Worm (Caenorhabditis elegans): ENCODE measurements around the gene ndub-6.

ndub-6 gene

DNA sequence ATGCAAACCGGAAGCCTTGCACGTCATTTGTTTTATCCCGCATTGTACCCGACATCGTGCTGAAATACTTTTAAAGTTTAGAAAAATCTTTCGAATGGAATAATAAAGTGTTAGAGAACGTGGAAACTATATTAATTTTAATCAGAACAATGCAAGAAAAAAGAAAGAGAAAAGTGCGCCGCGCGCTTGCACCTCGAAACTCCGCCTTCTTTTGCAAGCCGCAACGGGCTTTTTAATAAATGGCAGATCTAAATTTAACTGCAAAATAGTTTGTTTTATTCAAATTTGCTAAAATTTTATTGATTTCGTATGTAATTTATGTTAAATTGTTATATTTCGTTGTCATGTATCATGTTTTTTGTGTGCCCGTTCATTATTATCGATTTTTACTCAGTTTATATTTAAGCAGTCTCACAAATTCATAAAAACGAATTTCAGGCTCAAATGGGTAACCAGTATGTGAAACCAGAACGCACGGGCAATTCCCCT, at the start of gene ndub-6, which contains the start of gene acl-3:
Gene ndub-6, plus strand, starts transcription at position 439 of the 489 bp plus-strand sequence.
Gene acl-3, minus strand, starts transcription at position 59 of the 489 bp plus-strand sequence.
- TF ChIP-seq aly-1 (tag; optimal IDR thresholded peaks at IDR 0.05) (no peak), pes-1 (GFP tag; IDR thresholded peaks at IDR 0.05) (no peak), hmg-4 (GFP tag; optimal IDR thresholded peaks at IDR 0.05) (no peak), hmbx-1 (tag; optimal IDR thresholded peaks at IDR 0.05) (no peak), B0310.2 (tag; optimal IDR thresholded peaks at IDR 0.05) (no peak), F13C5.2 (tag; optimal IDR thresholded peaks at IDR 0.05) (no peak), ceh-13 (GFP tag; optimal IDR thresholded peaks at IDR 0.05) (no peak)

DNA sequence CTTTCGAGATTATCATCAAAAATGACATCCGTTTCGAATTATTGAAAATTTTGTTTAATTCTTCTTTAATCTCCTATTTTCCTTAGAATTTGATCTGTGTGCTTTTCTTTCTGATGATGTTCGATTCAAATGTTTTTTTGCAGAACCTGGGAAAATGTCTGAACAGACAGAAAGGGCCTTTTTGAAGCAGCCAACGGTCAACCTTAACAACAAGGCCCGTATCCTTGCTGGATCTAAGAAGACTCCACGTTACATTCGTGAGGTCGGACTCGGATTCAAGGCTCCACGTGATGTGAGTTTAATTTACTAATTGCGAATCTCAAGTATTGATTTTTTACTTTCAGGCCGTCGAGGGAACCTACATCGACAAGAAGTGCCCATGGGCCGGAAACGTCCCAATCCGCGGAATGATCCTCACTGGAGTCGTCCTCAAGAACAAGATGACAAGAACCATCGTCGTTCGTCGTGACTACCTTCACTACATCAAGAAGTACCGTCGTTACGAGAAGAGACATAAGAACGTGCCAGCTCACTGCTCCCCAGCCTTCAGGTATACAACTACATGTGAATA, 49.6 kb upstream of the ndub-6 start, which contains the start of gene rps-11:
Gene rps-11, plus strand, starts transcription at position 144 of the 571 bp plus-strand sequence.
- TF ChIP-seq tra-4 (tag; optimal IDR thresholded peaks at IDR 0.05), result no peak
- no peak for TF ChIP-seq hnd-1 (tag; optimal IDR thresholded peaks at IDR 0.05)
- no peak for TF ChIP-seq sea-1 (GFP tag; conservative IDR thresholded peaks at IDR 0.05)
- TF ChIP-seq pes-1 (GFP tag; IDR thresholded peaks at IDR 0.05), result no peak
- no peak for TF ChIP-seq scrt-1 (GFP tag; IDR thresholded peaks at IDR 0.05)
- TF ChIP-seq ama-1 (optimal IDR thresholded peaks at IDR 0.05), result no peak
- no peak for TF ChIP-seq flt-1 (GFP tag; IDR thresholded peaks at IDR 0.05)

DNA sequence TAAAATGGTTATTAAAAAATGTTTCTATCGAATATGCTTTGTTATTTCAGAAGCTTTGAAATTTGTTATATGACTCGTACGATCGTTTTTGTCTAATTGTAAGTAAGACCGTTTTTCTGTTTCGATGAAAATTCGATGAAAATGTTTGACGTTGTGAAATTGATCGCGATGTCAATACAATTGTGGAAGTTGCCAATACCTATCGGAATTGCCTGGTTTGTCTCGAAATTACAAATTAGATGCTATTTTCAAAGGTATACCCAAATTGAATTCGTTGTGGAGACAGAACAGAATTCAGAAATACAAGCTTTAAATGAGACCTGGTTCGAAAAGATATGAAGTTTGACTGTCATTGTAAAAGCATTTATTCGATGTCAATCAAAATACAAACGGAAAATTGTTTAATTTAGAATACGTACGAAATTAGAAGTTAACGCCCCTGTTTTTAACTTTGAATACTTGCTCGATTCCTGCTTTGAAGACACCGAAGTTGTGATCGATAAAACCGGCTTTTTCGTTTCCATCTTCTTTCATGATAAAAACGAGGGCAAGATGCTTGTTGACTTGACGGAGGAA, 48.9 kb upstream of the ndub-6 start:
- TF ChIP-seq tra-4 (tag; optimal IDR thresholded peaks at IDR 0.05) (no peak), ets-7 (tag; optimal IDR thresholded peaks at IDR 0.05) (no peak), pes-1 (GFP tag; IDR thresholded peaks at IDR 0.05) (no peak), tbx-37 (GFP tag; conservative IDR thresholded peaks at IDR 0.05) (no peak), hmbx-1 (tag; optimal IDR thresholded peaks at IDR 0.05) (no peak), ceh-36 (tag; optimal IDR thresholded peaks at IDR 0.05) (no peak), aly-1 (tag; optimal IDR thresholded peaks at IDR 0.05) (no peak), sea-1 (GFP tag; conservative IDR thresholded peaks at IDR 0.05) (no peak), tbx-11 (GFP tag; IDR thresholded peaks at IDR 0.05) (no peak), ama-1 (optimal IDR thresholded peaks at IDR 0.05) (no peak), flt-1 (GFP tag; IDR thresholded peaks at IDR 0.05) (no peak), hmg-4 (GFP tag; optimal IDR thresholded peaks at IDR 0.05) (no peak)

DNA sequence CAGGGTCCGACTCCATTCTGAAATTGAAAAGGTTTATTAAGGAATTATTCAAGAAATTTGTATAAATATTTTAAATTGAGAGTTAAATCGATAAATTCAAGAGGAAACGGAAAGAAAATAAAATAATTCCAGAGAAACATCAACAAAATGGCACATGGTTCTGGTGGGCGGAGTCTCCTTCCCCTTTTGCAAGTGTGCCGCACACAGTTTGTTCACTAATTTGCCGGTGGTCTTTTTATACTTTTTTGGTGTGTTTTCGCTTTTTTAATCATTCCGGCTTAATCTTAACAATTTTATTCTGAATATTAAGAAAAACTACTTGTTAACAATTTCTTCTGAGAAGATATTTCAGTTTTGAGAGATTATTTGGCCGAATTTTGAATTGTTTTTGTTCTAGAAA, 47.3 kb upstream of the ndub-6 start, which contains the start of the genes ragc-1 and Y24F12A.1:
Gene ragc-1, minus strand, starts transcription at position 25 of the 400 bp plus-strand sequence.
Gene Y24F12A.1, plus strand, starts transcription at position 346 of the 400 bp plus-strand sequence.
- TF ChIP-seq ceh-13 (GFP tag; optimal IDR thresholded peaks at IDR 0.05) (no peak), pes-1 (GFP tag; IDR thresholded peaks at IDR 0.05) (peak; percentile 74), ama-1 (optimal IDR thresholded peaks at IDR 0.05) (no peak), hmg-4 (GFP tag; optimal IDR thresholded peaks at IDR 0.05) (no peak), tbx-37 (GFP tag; conservative IDR thresholded peaks at IDR 0.05) (0 out of 2 replicates have a peak, but pooled peaks have one; percentile 29), sea-1 (GFP tag; conservative IDR thresholded peaks at IDR 0.05) (0 out of 2 replicates have a peak, but pooled peaks have one; percentile 57), hmbx-1 (tag; optimal IDR thresholded peaks at IDR 0.05) (no peak), aly-1 (tag; optimal IDR thresholded peaks at IDR 0.05) (no peak), flt-1 (GFP tag; IDR thresholded peaks at IDR 0.05) (peak; percentile 33; the same call in 1 of the 2 replicates), tbx-11 (GFP tag; IDR thresholded peaks at IDR 0.05) (no peak), scrt-1 (GFP tag; IDR thresholded peaks at IDR 0.05) (0 out of 2 replicates have a peak, but pooled peaks have one; percentile 37), B0310.2 (tag; optimal IDR thresholded peaks at IDR 0.05) (no peak), ceh-36 (tag; optimal IDR thresholded peaks at IDR 0.05) (peak; percentile 62), hnd-1 (tag; optimal IDR thresholded peaks at IDR 0.05) (no peak), F13C5.2 (tag; optimal IDR thresholded peaks at IDR 0.05) (peak; percentile 16), ets-7 (tag; optimal IDR thresholded peaks at IDR 0.05) (no peak), tra-4 (tag; optimal IDR thresholded peaks at IDR 0.05) (no peak)

DNA sequence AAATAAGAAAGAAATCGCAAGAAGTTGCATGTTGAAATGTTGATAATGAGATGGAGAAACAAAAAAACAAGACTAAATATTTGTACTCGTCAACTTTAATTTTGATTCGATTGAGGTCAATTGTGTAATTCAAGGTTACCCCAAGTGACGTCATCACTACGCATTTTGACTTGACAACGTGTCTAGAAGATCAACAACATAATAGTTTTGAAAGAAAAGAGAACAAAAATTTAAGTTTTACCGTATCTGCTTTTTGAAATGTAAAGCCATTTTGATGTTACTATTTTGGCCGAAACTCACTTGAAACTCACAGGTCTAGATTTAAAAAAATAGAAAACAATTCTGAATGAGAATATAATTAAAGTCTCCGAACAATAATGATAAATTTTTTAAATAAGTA, 31.3 kb upstream of the ndub-6 start, which contains the start of gene dsl-5:
Gene dsl-5, minus strand, starts transcription at position 101 of the 400 bp plus-strand sequence.
- TF ChIP-seq hmbx-1 (tag; optimal IDR thresholded peaks at IDR 0.05) (no peak), ama-1 (optimal IDR thresholded peaks at IDR 0.05) (no peak), B0310.2 (tag; optimal IDR thresholded peaks at IDR 0.05) (no peak), aly-1 (tag; optimal IDR thresholded peaks at IDR 0.05) (no peak), F13C5.2 (tag; optimal IDR thresholded peaks at IDR 0.05) (no peak), ets-7 (tag; optimal IDR thresholded peaks at IDR 0.05) (no peak), ceh-13 (GFP tag; optimal IDR thresholded peaks at IDR 0.05) (no peak), sea-1 (GFP tag; conservative IDR thresholded peaks at IDR 0.05) (no peak), pes-1 (GFP tag; IDR thresholded peaks at IDR 0.05) (no peak), tra-4 (tag; optimal IDR thresholded peaks at IDR 0.05) (no peak), tbx-37 (GFP tag; conservative IDR thresholded peaks at IDR 0.05) (no peak), hmg-4 (GFP tag; optimal IDR thresholded peaks at IDR 0.05) (no peak), scrt-1 (GFP tag; IDR thresholded peaks at IDR 0.05) (no peak), ceh-36 (tag; optimal IDR thresholded peaks at IDR 0.05) (no peak), hnd-1 (tag; optimal IDR thresholded peaks at IDR 0.05) (no peak), tbx-11 (GFP tag; IDR thresholded peaks at IDR 0.05) (no peak), flt-1 (GFP tag; IDR thresholded peaks at IDR 0.05) (no peak)

DNA sequence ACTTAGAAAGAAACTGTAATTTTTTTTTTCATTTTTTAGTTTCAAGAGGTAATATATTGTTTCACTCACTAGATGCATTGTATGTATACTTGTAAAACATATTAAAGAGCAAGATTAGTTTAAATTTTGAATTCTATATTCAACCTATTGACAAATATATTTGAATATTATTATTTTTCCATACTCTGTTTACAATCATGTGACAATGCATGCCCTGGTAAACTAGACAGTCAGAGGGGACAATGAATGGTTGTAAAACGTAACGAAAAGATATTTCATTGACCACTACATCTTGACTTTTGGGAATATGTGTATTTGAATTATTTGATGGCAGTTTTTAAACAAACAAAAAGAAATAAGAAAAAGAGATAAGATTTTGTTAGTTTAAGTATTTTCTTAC, 29.9 kb upstream of the ndub-6 start:
- no peak for TF ChIP-seq tbx-37 (GFP tag; conservative IDR thresholded peaks at IDR 0.05)
- no peak for TF ChIP-seq pes-1 (GFP tag; IDR thresholded peaks at IDR 0.05)
- TF ChIP-seq ceh-13 (GFP tag; optimal IDR thresholded peaks at IDR 0.05), result no peak
- no peak for TF ChIP-seq hnd-1 (tag; optimal IDR thresholded peaks at IDR 0.05)
- no peak for TF ChIP-seq aly-1 (tag; optimal IDR thresholded peaks at IDR 0.05)
- TF ChIP-seq ceh-36 (tag; optimal IDR thresholded peaks at IDR 0.05), result no peak
- no peak for TF ChIP-seq hmg-4 (GFP tag; optimal IDR thresholded peaks at IDR 0.05)
- no peak for TF ChIP-seq F13C5.2 (tag; optimal IDR thresholded peaks at IDR 0.05)

DNA sequence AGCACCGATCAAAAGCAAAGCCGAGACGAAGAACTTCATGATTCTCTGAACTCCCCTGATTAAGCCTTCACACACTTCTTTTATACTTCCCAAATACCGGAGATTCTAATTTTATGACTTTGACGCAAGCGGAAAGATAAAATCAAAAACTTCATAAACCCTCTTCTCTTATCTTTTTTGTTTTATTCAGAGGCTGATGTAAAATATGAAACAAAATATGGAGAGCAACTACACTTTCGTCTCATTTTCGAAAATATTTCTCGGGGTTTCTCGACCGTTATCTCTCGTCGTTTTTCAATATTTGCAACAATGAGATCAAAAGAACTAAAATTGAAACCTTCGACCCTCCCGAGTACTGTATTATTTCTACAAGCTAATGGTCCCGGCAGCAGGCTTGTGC, 29.1 kb upstream of the ndub-6 start, which contains the start of gene lys-4:
Gene lys-4, minus strand, starts transcription at position 115 of the 400 bp plus-strand sequence.
- TF ChIP-seq scrt-1 (GFP tag; IDR thresholded peaks at IDR 0.05) (no peak), hmg-4 (GFP tag; optimal IDR thresholded peaks at IDR 0.05) (no peak), aly-1 (tag; optimal IDR thresholded peaks at IDR 0.05) (no peak), sea-1 (GFP tag; conservative IDR thresholded peaks at IDR 0.05) (no peak), B0310.2 (tag; optimal IDR thresholded peaks at IDR 0.05) (no peak), flt-1 (GFP tag; IDR thresholded peaks at IDR 0.05) (no peak), tbx-37 (GFP tag; conservative IDR thresholded peaks at IDR 0.05) (no peak), F13C5.2 (tag; optimal IDR thresholded peaks at IDR 0.05) (no peak), ceh-13 (GFP tag; optimal IDR thresholded peaks at IDR 0.05) (no peak), ets-7 (tag; optimal IDR thresholded peaks at IDR 0.05) (no peak), hmbx-1 (tag; optimal IDR thresholded peaks at IDR 0.05) (no peak)

All from whole organism, early embryonic.